Fruit fly (Drosophila melanogaster) Kc167 (cell line): ENCODE data around the gene CG2147.

ENCODE experiments used
- Myc ChIP-seq: fragments of >200 bp; optimal IDR thresholded peaks from 2 replicates; lab custom pipeline; 2017; ENCODE audit warnings: missing external identifiers
- Sin3A ChIP-seq: fragments of >200 bp; optimal IDR thresholded peaks from 2 replicates; lab custom pipeline; 2018; ENCODE audit warnings: missing external identifiers
- h ChIP-seq: fragments of >200 bp; optimal IDR thresholded peaks from 3 replicates; lab custom pipeline; 2018; ENCODE audit warnings: missing external identifiers
- insv ChIP-seq: fragments of >200 bp; optimal IDR thresholded peaks from 3 replicates; lab custom pipeline; 2018; ENCODE audit warnings: missing external identifiers
- psq ChIP-seq: fragments of >200 bp; optimal IDR thresholded peaks from 2 replicates; lab custom pipeline; 2017; ENCODE audit warnings: missing external identifiers
- ttk ChIP-seq: sonication (Bioruptor generic); optimal IDR thresholded peaks from 2 replicates; lab custom pipeline; 2017; ENCODE audit warnings: missing external identifiers

CG2147 gene

dm6 chrX:8240431-8240830 lies at the start of gene CG2147:
Gene CG2147 (plus strand): TSS chrX:8240684.
- TF ChIP-seq Myc (lab: Kevin White, UChicago) (no peak), psq (lab: Kevin White, UChicago) (no peak), ttk (no peak), Sin3A (lab: Kevin White, UChicago) (no peak), insv (lab: Kevin White, UChicago) (no peak), h (lab: Kevin White, UChicago) (no peak)

- TF ChIP-seq Sin3A (lab: Kevin White, UChicago) (no peak), ttk (no peak), psq (lab: Kevin White, UChicago) (no peak), insv (lab: Kevin White, UChicago) (no peak), Myc (lab: Kevin White, UChicago) (no peak), h (lab: Kevin White, UChicago) (no peak)
These were observed 48.3 kb upstream of the CG2147 start for dm6 chrX:8192191-8192590.

dm6 chrX:8193017-8193556 lies 47.4 kb upstream of the CG2147 start:
- TF ChIP-seq psq (lab: Kevin White, UChicago): no peak
- TF ChIP-seq insv (lab: Kevin White, UChicago): no peak
- TF ChIP-seq Myc (lab: Kevin White, UChicago): no peak
- no peak for TF ChIP-seq h (lab: Kevin White, UChicago)
- no peak for TF ChIP-seq Sin3A (lab: Kevin White, UChicago)
- TF ChIP-seq ttk: no peak

dm6 chrX:8194559-8194958 lies 45.9 kb upstream of the CG2147 start:
- TF ChIP-seq h (lab: Kevin White, UChicago): no peak
- no peak for TF ChIP-seq Sin3A (lab: Kevin White, UChicago)
- no peak for TF ChIP-seq Myc (lab: Kevin White, UChicago)

- TF ChIP-seq psq (lab: Kevin White, UChicago) (no peak), Sin3A (lab: Kevin White, UChicago) (no peak), ttk (no peak), insv (lab: Kevin White, UChicago) (no peak), Myc (lab: Kevin White, UChicago) (no peak), h (lab: Kevin White, UChicago) (no peak)
These were observed 44.9 kb upstream of the CG2147 start for dm6 chrX:8195449-8196156.

- TF ChIP-seq Myc (lab: Kevin White, UChicago) (no peak), Sin3A (lab: Kevin White, UChicago) (no peak)
These were observed 44.3 kb upstream of the CG2147 start for dm6 chrX:8196157-8196526.

- TF ChIP-seq Myc (lab: Kevin White, UChicago) (no peak), Sin3A (lab: Kevin White, UChicago) (no peak), insv (lab: Kevin White, UChicago) (no peak), psq (lab: Kevin White, UChicago) (no peak), h (lab: Kevin White, UChicago) (no peak), ttk (no peak)
These were observed 43.8 kb upstream of the CG2147 start for dm6 chrX:8196598-8197228.

dm6 chrX:8198935-8199580 lies 41.4 kb upstream of the CG2147 start:
- no peak for TF ChIP-seq insv (lab: Kevin White, UChicago)
- TF ChIP-seq ttk: no peak
- TF ChIP-seq psq (lab: Kevin White, UChicago): no peak
- TF ChIP-seq h (lab: Kevin White, UChicago): no peak
- no peak for TF ChIP-seq Sin3A (lab: Kevin White, UChicago)
- no peak for TF ChIP-seq Myc (lab: Kevin White, UChicago)

- TF ChIP-seq insv (lab: Kevin White, UChicago) (no peak), Sin3A (lab: Kevin White, UChicago) (no peak), ttk (no peak)
These were observed 37.6 kb upstream of the CG2147 start for dm6 chrX:8202724-8203362.

- TF ChIP-seq psq (lab: Kevin White, UChicago): no peak
- TF ChIP-seq ttk: no peak
- TF ChIP-seq h (lab: Kevin White, UChicago): no peak
- TF ChIP-seq insv (lab: Kevin White, UChicago): no peak
- TF ChIP-seq Myc (lab: Kevin White, UChicago): no peak
- no peak for TF ChIP-seq Sin3A (lab: Kevin White, UChicago)
These were observed 34.7 kb upstream of the CG2147 start for dm6 chrX:8205625-8206252.

dm6 chrX:8206561-8206960 lies 33.9 kb upstream of the CG2147 start:
- no peak for TF ChIP-seq Sin3A (lab: Kevin White, UChicago)
